Fruit fly (Drosophila melanogaster): ENCODE results near the gene comm3.

The comm3 gene

DNA sequence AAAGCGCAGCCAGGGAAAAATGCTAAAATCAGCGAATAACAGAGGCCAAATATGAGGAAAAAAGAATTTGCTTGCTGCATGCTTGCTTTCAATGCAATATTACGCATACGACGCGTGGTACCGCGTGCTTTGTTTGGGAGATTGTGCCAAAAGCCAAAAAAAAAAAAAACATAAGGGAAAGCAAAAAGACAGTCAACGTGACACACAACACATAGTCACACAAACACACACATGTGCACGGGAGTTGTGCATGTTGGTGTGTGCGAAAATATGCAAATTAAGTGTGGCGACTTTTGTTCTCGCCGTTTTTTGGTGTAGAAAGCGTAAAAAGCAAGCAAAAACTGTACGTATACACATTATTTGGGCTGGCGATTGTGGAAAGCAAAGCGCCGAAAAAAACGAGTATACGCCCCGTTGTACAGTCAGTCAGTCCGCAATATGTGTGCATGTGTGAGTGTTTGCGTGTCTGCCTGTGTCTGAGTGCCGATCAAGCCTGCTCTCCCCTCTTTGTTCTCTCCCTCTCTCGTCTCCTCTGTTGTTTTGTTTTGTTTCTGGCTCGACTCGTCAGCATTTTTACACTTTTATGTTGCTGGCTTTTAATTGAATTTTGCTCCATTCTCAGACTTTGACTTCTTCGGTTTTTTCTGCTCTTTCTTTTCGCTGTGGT lies 22.5 kb downstream of the comm3 start (continued):
- TF ChIP-seq vvl (GFP tag; IDR thresholded peaks at IDR 0.05), result 0 out of 2 replicates have a peak, but pooled peaks have one; percentile 31
- TF ChIP-seq ewg (GFP tag; optimal IDR thresholded peaks at IDR 0.05), result no peak
- no peak for TF ChIP-seq dati (GFP tag; IDR thresholded peaks at IDR 0.05)
- no peak for TF ChIP-seq CrebB (tag; optimal IDR thresholded peaks at IDR 0.05)
- peak; percentile 59 for TF ChIP-seq crol (GFP tag; IDR thresholded peaks at IDR 0.05)
- 0 out of 2 replicates have a peak, but pooled peaks have one; percentile 36 for TF ChIP-seq rib (GFP tag; IDR thresholded peaks at IDR 0.05)

DNA sequence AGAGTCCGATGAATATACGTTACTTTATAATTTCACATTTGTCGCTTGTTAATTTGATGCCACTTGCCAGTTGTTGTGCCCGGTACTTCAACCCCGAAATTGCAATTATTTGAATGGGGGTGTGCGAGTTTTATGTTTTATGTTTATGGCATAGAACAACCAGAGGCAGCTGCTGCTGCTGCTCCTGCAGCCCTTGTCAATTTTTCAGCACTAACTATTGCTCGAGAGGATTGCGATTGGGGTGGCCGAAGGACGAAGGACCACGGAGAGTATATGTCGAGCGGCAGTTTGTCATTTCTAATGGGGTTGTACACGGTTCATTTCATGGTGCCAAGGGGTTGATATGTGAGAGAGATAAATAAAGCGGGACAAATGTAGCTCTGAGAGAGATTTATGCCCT lies 23.5 kb downstream of the comm3 start:
- TF ChIP-seq pros (GFP tag; optimal IDR thresholded peaks at IDR 0.05) (peak; percentile 72), kni (GFP tag; optimal IDR thresholded peaks at IDR 0.05) (peak; percentile 18), CG8924 (tag; optimal IDR thresholded peaks at IDR 0.05) (peak; percentile 35), fd102C (GFP tag; optimal IDR thresholded peaks at IDR 0.05) (no peak), Dip3 (GFP tag; optimal IDR thresholded peaks at IDR 0.05) (no peak), CG33557 (GFP tag; optimal IDR thresholded peaks at IDR 0.05) (no peak), CG3726 (GFP tag; IDR thresholded peaks at IDR 0.05) (no peak), gsb-n (tag; optimal IDR thresholded peaks at IDR 0.05) (peak; percentile 27), ase (GFP tag; IDR thresholded peaks at IDR 0.05) (peak; percentile 50; the same call in 1 of the 3 replicates), abd-A (tag; optimal IDR thresholded peaks at IDR 0.05) (peak; percentile 17), CG4404 (GFP tag; IDR thresholded peaks at IDR 0.05) (no peak), CG31441 (GFP tag; IDR thresholded peaks at IDR 0.05) (no peak), CG8944 (GFP tag; optimal IDR thresholded peaks at IDR 0.05) (no peak), nerfin-1 (tag; optimal IDR thresholded peaks at IDR 0.05) (peak; percentile 33), seq (GFP tag; IDR thresholded peaks at IDR 0.05) (peak; percentile 74; the same call in 1 of the 2 replicates), zfh1 (GFP tag; IDR thresholded peaks at IDR 0.05) (0 out of 3 replicates have a peak, but pooled peaks have one; percentile 12), bcd (GFP tag; optimal IDR thresholded peaks at IDR 0.05) (no peak), Sry-δ (GFP tag; optimal IDR thresholded peaks at IDR 0.05) (no peak), CG10979 (tag; optimal IDR thresholded peaks at IDR 0.05) (no peak), Trl (optimal IDR thresholded peaks at IDR 0.05) (peak in 1 of 2 experiments; percentile 19), Trl (GFP tag; optimal IDR thresholded peaks at IDR 0.05) (no peak)

DNA sequence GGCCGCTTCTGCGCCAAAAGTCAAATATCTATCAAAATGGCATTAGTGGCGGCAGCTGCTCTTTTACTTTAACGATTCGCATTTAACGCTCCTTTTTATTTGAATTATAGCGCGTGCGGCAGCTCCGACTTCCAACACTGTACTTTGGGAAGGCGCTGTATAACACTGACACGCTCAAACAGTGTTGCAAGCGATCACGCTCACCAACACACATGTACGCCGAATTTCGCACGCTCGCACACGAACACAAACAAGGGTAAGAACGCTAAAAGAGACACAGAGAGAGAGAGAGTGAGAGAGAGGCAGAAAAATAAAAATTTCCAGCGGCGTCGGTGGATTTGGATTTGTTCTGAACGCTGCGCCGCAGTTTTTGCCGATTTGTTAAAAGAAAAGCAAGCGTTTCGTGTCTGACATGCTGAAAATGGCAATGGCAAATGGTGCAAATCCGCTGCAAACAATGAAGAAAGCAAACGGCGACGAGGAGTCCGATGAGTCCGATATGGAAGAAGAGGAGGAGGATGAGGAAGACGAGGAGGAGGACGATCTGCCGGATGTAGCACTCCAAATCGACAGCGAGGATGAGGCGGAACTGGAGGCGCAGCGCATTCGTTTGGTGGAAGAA lies 27.8 kb downstream of the comm3 start, which contains the start of gene Phs:
TSS of gene Phs (plus strand) at position 276 of the 622 bp plus-strand sequence.
- peak; percentile 80 for TF ChIP-seq NK7.1 (GFP tag; optimal IDR thresholded peaks at IDR 0.05)
- TF ChIP-seq lmd (GFP tag; IDR thresholded peaks at IDR 0.05), result peak; percentile 66
- TF ChIP-seq HLH54F (GFP tag; optimal IDR thresholded peaks at IDR 0.05), result peak; percentile 93
- TF ChIP-seq mirr (GFP tag; optimal IDR thresholded peaks at IDR 0.05), result peak; percentile 53
- peak; percentile 82 for TF ChIP-seq CG7372 (GFP tag; IDR thresholded peaks at IDR 0.05)
- peak; percentile 68 for TF ChIP-seq CG30431 (GFP tag; optimal IDR thresholded peaks at IDR 0.05)
- peak; percentile 91 for TF ChIP-seq tin (GFP tag; optimal IDR thresholded peaks at IDR 0.05)
- no peak for TF ChIP-seq CG2889 (GFP tag; IDR thresholded peaks at IDR 0.05)
- peak; percentile 78 for TF ChIP-seq Camta (GFP tag; optimal IDR thresholded peaks at IDR 0.05)
- TF ChIP-seq NC2α (GFP tag; optimal IDR thresholded peaks at IDR 0.05), result peak; percentile 80
- peak; percentile 72 for TF ChIP-seq Atf6 (GFP tag; IDR thresholded peaks at IDR 0.05)
- TF ChIP-seq amos (GFP tag; IDR thresholded peaks at IDR 0.05; ENCODE audit: partially characterized antibody), result peak; percentile 59
- peak; percentile 22 for TF ChIP-seq fd102C (GFP tag; optimal IDR thresholded peaks at IDR 0.05)
- peak; percentile 45 for TF ChIP-seq dmrt11E (tag; optimal IDR thresholded peaks at IDR 0.05)
- peak in 1 of 3 experiments; percentile 1 for TF ChIP-seq Stat92E (GFP tag; optimal IDR thresholded peaks at IDR 0.05)
- peak; percentile 39 for TF ChIP-seq CG31365 (tag; optimal IDR thresholded peaks at IDR 0.05)
- peak; percentile 36 for TF ChIP-seq CG7928 (GFP tag; optimal IDR thresholded peaks at IDR 0.05)
- TF ChIP-seq CTCF (GFP tag; optimal IDR thresholded peaks at IDR 0.05), result peak; percentile 11
- TF ChIP-seq CG32767 (GFP tag; IDR thresholded peaks at IDR 0.05), result no peak
- peak; percentile 78 for TF ChIP-seq CG6791 (GFP tag; IDR thresholded peaks at IDR 0.05; ENCODE audit: partially characterized antibody)
- peak; percentile 63 for TF ChIP-seq CG7839 (tag; optimal IDR thresholded peaks at IDR 0.05)
- peak; percentile 67 for TF ChIP-seq Fer3 (tag; optimal IDR thresholded peaks at IDR 0.05)
